Fruit fly (Drosophila melanogaster): ENCODE measurements around the gene Pdxk.

Gene Pdxk

dm6 chr3L:9376573-9376972 is 16.5 kb downstream of the Pdxk start:
- TF ChIP-seq psq (GFP tag; optimal IDR thresholded peaks at IDR 0.05) = no peak
- TF ChIP-seq dl (GFP tag; optimal IDR thresholded peaks at IDR 0.05; ENCODE audit: insufficient read depth in 1 of 2, partially characterized antibody in 2 of 2) = no peak
- no peak for TF ChIP-seq jim (GFP tag; optimal IDR thresholded peaks at IDR 0.05)
- TF ChIP-seq sage (GFP tag; optimal IDR thresholded peaks at IDR 0.05) = no peak
- TF ChIP-seq Dfd (GFP tag; optimal IDR thresholded peaks at IDR 0.05) = no peak
- no peak for TF ChIP-seq foxo (GFP tag; optimal IDR thresholded peaks at IDR 0.05)
- TF ChIP-seq Myc (optimal IDR thresholded peaks at IDR 0.05) = no peak
- no peak for TF ChIP-seq HLH106 (tag; optimal IDR thresholded peaks at IDR 0.05)
- no peak for TF ChIP-seq Rel (GFP tag; optimal IDR thresholded peaks at IDR 0.05)
- no peak for TF ChIP-seq Rel (tag; optimal IDR thresholded peaks at IDR 0.05)
- TF ChIP-seq CrebA (GFP tag; optimal IDR thresholded peaks at IDR 0.05; ENCODE audit: borderline replicate concordance) = no peak
- no peak for TF ChIP-seq Abd-B (GFP tag; optimal IDR thresholded peaks at IDR 0.05)
- no peak for TF ChIP-seq usp (GFP tag; optimal IDR thresholded peaks at IDR 0.05)

- no peak for TF ChIP-seq CrebA (GFP tag; optimal IDR thresholded peaks at IDR 0.05; ENCODE audit: borderline replicate concordance)
- no peak for TF ChIP-seq CG9705 (GFP tag; optimal IDR thresholded peaks at IDR 0.05)
- peak; percentile 30 for TF ChIP-seq Mio (GFP tag; optimal IDR thresholded peaks at IDR 0.05)
- TF ChIP-seq Hr83 (GFP tag; optimal IDR thresholded peaks at IDR 0.05; ENCODE audit: poor library complexity, severe bottlenecking) = peak; percentile 6
- no peak for TF ChIP-seq usp (GFP tag; optimal IDR thresholded peaks at IDR 0.05)
- TF ChIP-seq GATAd (GFP tag; optimal IDR thresholded peaks at IDR 0.05) = no peak
- no peak for TF ChIP-seq Dfd (GFP tag; optimal IDR thresholded peaks at IDR 0.05)
- peak; percentile 94 for TF ChIP-seq psq (GFP tag; optimal IDR thresholded peaks at IDR 0.05)
- peak; percentile 96 for TF ChIP-seq OdsH (GFP tag; optimal IDR thresholded peaks at IDR 0.05)
- TF ChIP-seq Hr78 (GFP tag; optimal IDR thresholded peaks at IDR 0.05) = no peak
- peak; percentile 52 to 94 for TF ChIP-seq foxo (GFP tag; optimal IDR thresholded peaks at IDR 0.05)
- peak; percentile 89 for TF ChIP-seq sage (GFP tag; optimal IDR thresholded peaks at IDR 0.05)
- TF ChIP-seq Rel (GFP tag; optimal IDR thresholded peaks at IDR 0.05) = peak; percentile 0
- peak; percentile 52 for TF ChIP-seq Rel (tag; optimal IDR thresholded peaks at IDR 0.05)
- TF ChIP-seq lola (GFP tag; optimal IDR thresholded peaks at IDR 0.05) = no peak
- TF ChIP-seq Myc (optimal IDR thresholded peaks at IDR 0.05) = no peak
- TF ChIP-seq jim (GFP tag; optimal IDR thresholded peaks at IDR 0.05) = peak; percentile 79
- TF ChIP-seq HLH106 (tag; optimal IDR thresholded peaks at IDR 0.05) = peak; percentile 84
- peak; percentile 95 for TF ChIP-seq fru (GFP tag; optimal IDR thresholded peaks at IDR 0.05)
- TF ChIP-seq br (GFP tag; optimal IDR thresholded peaks at IDR 0.05) = peak; percentile 95
- peak; percentile 92 for TF ChIP-seq woc (GFP tag; optimal IDR thresholded peaks at IDR 0.05)
- TF ChIP-seq Dif (GFP tag; optimal IDR thresholded peaks at IDR 0.05; ENCODE audit: partially characterized antibody) = peak; percentile 66
- peak; percentile 96 for TF ChIP-seq ey (GFP tag; optimal IDR thresholded peaks at IDR 0.05)
- peak; percentile 75 for TF ChIP-seq sv (GFP tag; optimal IDR thresholded peaks at IDR 0.05)
- peak; percentile 96 for TF ChIP-seq rgr (GFP tag; optimal IDR thresholded peaks at IDR 0.05)
- TF ChIP-seq brk (GFP tag; optimal IDR thresholded peaks at IDR 0.05) = peak; percentile 97
- peak; percentile 86 for TF ChIP-seq CG32264 (GFP tag; optimal IDR thresholded peaks at IDR 0.05)
- peak; percentile 60 for TF ChIP-seq dmrt93B (GFP tag; optimal IDR thresholded peaks at IDR 0.05)
- peak; percentile 93 for TF ChIP-seq Hnf4 (GFP tag; optimal IDR thresholded peaks at IDR 0.05)
- peak; percentile 97 for TF ChIP-seq h (GFP tag; optimal IDR thresholded peaks at IDR 0.05)
- TF ChIP-seq pan (optimal IDR thresholded peaks at IDR 0.05) = no peak
- TF ChIP-seq Abd-B (GFP tag; optimal IDR thresholded peaks at IDR 0.05) = no peak
- no peak for TF ChIP-seq N (GFP tag; optimal IDR thresholded peaks at IDR 0.05)
- TF ChIP-seq dsf (GFP tag; optimal IDR thresholded peaks at IDR 0.05; ENCODE audit: borderline replicate concordance) = peak; percentile 59
- no peak for TF ChIP-seq tai (GFP tag; optimal IDR thresholded peaks at IDR 0.05)
- peak; percentile 87 for TF ChIP-seq Jra (GFP tag; optimal IDR thresholded peaks at IDR 0.05)
- peak; percentile 89 for TF ChIP-seq Sp1 (GFP tag; optimal IDR thresholded peaks at IDR 0.05)
- TF ChIP-seq Vsx2 (GFP tag; optimal IDR thresholded peaks at IDR 0.05; ENCODE audit: partially characterized antibody) = peak; percentile 67
- TF ChIP-seq dl (GFP tag; optimal IDR thresholded peaks at IDR 0.05; ENCODE audit: insufficient read depth in 1 of 2, partially characterized antibody in 2 of 2) = peak; percentile 23 to 25
Measured at dm6 chr3L:9377198-9378035, 17.3 kb downstream of the Pdxk start, which contains the start of gene Hsp26. Gene Hsp26 (minus strand): TSS chr3L:9377427.

Measured in whole organism, wandering third instar larva.